Fruit fly (Drosophila melanogaster) whole organism, embryonic: ENCODE data around the gene lark.
A peak's percentile ranks its signal among the peaks of the same experiment; 100 is the strongest.

ENCODE experiments used
- Antp ChIP-seq: fragments of 200-800 bp; sonication (Bioruptor generic); optimal IDR thresholded peaks from 3 replicates; lab custom pipeline; 2016; ENCODE audit warnings: missing biosample characterization, missing genetic modification characterization
- B-H2 ChIP-seq: fragments of 200-800 bp; sonication (Bioruptor generic); optimal IDR thresholded peaks from 2 replicates; lab custom pipeline; 2018; ENCODE audit warnings: missing biosample characterization, mild to moderate bottlenecking, missing genetic modification characterization
- Bteb2 ChIP-seq: fragments of 200-800 bp; sonication (Bioruptor generic); optimal IDR thresholded peaks from 2 replicates; lab custom pipeline; 2016; ENCODE audit warnings: missing biosample characterization, missing genetic modification characterization
- CG10209 ChIP-seq: fragments of 200-800 bp; sonication (Bioruptor generic); optimal IDR thresholded peaks from 3 replicates; lab custom pipeline; 2017; ENCODE audit warnings: missing biosample characterization, mild to moderate bottlenecking, missing genetic modification characterization, missing genetic modification reagents
- CG11696 ChIP-seq: fragments of 200-800 bp; sonication (Bioruptor generic); IDR thresholded peaks from 2 replicates; pipeline ENCODE4 v1.3.6; 2022; ENCODE audit warnings: missing biosample characterization, missing genetic modification characterization
- CG12071 ChIP-seq: fragments of 200-800 bp; sonication (Bioruptor generic); optimal IDR thresholded peaks from 3 replicates; lab custom pipeline; 2018; ENCODE audit warnings: missing biosample characterization, mild to moderate bottlenecking, missing genetic modification characterization
- CG12155 ChIP-seq: fragments of 200-800 bp; sonication (Bioruptor generic); optimal IDR thresholded peaks from 3 replicates; lab custom pipeline; 2016; ENCODE audit warnings: missing biosample characterization, missing genetic modification characterization
- CG12659 ChIP-seq: fragments of 200-800 bp; sonication (Bioruptor generic); optimal IDR thresholded peaks from 3 replicates; lab custom pipeline; 2017; ENCODE audit warnings: mild to moderate bottlenecking, missing biosample characterization, missing genetic modification reagents, missing genetic modification characterization
- CG15514 ChIP-seq: fragments of 200-800 bp; sonication (Bioruptor generic); optimal IDR thresholded peaks from 3 replicates; lab custom pipeline; 2017; ENCODE audit warnings: missing biosample characterization, missing genetic modification characterization, mild to moderate bottlenecking, moderate library complexity, missing genetic modification reagents
- CG18262 ChIP-seq: fragments of 200-800 bp; optimal IDR thresholded peaks from 3 replicates; lab custom pipeline; 2019; ENCODE audit warnings: missing biosample characterization, mild to moderate bottlenecking, missing genetic modification characterization, moderate library complexity
- CG18764 ChIP-seq: fragments of 200-800 bp; sonication (Bioruptor generic); optimal IDR thresholded peaks from 3 replicates; lab custom pipeline; 2016; ENCODE audit warnings: missing biosample characterization, missing genetic modification characterization
- CG2129 ChIP-seq: fragments of 200-800 bp; sonication (Bioruptor generic); IDR thresholded peaks from 2 replicates; pipeline ENCODE4 v1.3.6; 2022; ENCODE audit warnings: missing biosample characterization, missing genetic modification characterization; ENCODE audit not compliant: partially characterized antibody
- CG2875 ChIP-seq: fragments of 200-800 bp; sonication (Bioruptor generic); optimal IDR thresholded peaks from 2 replicates; lab custom pipeline; 2017; ENCODE audit warnings: missing biosample characterization, mild to moderate bottlenecking, missing genetic modification characterization, missing genetic modification reagents
- CG30403 ChIP-seq: fragments of 200-800 bp; sonication (Bioruptor generic); optimal IDR thresholded peaks from 3 replicates; lab custom pipeline; 2016; ENCODE audit warnings: missing biosample characterization, missing genetic modification characterization
- CG32772 ChIP-seq: fragments of 200-800 bp; sonication (Bioruptor generic); IDR thresholded peaks from 2 replicates; pipeline ENCODE4 v1.3.6; 2022; ENCODE audit warnings: missing biosample characterization, missing genetic modification characterization
- CG34422 ChIP-seq: fragments of 200-800 bp; sonication (Bioruptor generic); IDR thresholded peaks from 3 replicates; pipeline ENCODE4 v1.3.6; 2022; ENCODE audit warnings: missing biosample characterization, missing genetic modification characterization
- CG3995 ChIP-seq: fragments of 200-800 bp; sonication (Bioruptor generic); optimal IDR thresholded peaks from 3 replicates; lab custom pipeline; 2016; ENCODE audit warnings: missing biosample characterization, missing genetic modification characterization
- CG4617 ChIP-seq: fragments of 200-800 bp; sonication (Bioruptor generic); optimal IDR thresholded peaks from 3 replicates; lab custom pipeline; 2016; ENCODE audit warnings: missing biosample characterization, missing genetic modification characterization, borderline replicate concordance
- CG8089 ChIP-seq: fragments of 200-800 bp; sonication (Bioruptor generic); optimal IDR thresholded peaks from 3 replicates; lab custom pipeline; 2016; ENCODE audit warnings: missing biosample characterization, missing genetic modification characterization
- CG9817 ChIP-seq: fragments of 200-800 bp; sonication (Bioruptor generic); optimal IDR thresholded peaks from 2 replicates; lab custom pipeline; 2018; ENCODE audit warnings: missing biosample characterization, mild to moderate bottlenecking, missing genetic modification characterization, moderate library complexity
- Elba2 ChIP-seq: fragments of 200-800 bp; sonication (Bioruptor generic); optimal IDR thresholded peaks from 3 replicates; lab custom pipeline; 2016; ENCODE audit warnings: missing biosample characterization, missing genetic modification characterization
- Ets97D ChIP-seq: fragments of 200-800 bp; sonication (Bioruptor generic); optimal IDR thresholded peaks from 3 replicates; lab custom pipeline; 2016; ENCODE audit warnings: missing biosample characterization, missing genetic modification characterization
- Fer1 ChIP-seq: fragments of 200-800 bp; sonication (Bioruptor generic); optimal IDR thresholded peaks from 2 replicates; lab custom pipeline; 2017; ENCODE audit warnings: missing biosample characterization, mild to moderate bottlenecking, missing genetic modification characterization
- Gsc ChIP-seq: fragments of 200-800 bp; sonication (Bioruptor generic); IDR thresholded peaks from 2 replicates; pipeline ENCODE4 v1.3.6; 2022; ENCODE audit warnings: missing biosample characterization, missing genetic modification characterization
- H15 ChIP-seq: fragments of 200-800 bp; sonication (Bioruptor generic); IDR thresholded peaks from 3 replicates; pipeline ENCODE4 v1.3.6; 2022; ENCODE audit warnings: missing biosample characterization, missing genetic modification characterization
- Hey ChIP-seq: fragments of 200-800 bp; sonication (Bioruptor generic); optimal IDR thresholded peaks from 3 replicates; lab custom pipeline; 2018; ENCODE audit warnings: missing biosample characterization, mild to moderate bottlenecking, missing genetic modification characterization
- Max ChIP-seq: fragments of 200-800 bp; sonication (Bioruptor generic); optimal IDR thresholded peaks from 2 replicates; lab custom pipeline; 2016; ENCODE audit warnings: missing biosample characterization, mild to moderate bottlenecking, missing genetic modification characterization
- Mrtf ChIP-seq: fragments of 200-800 bp; sonication (Bioruptor generic); IDR thresholded peaks from 3 replicates; pipeline ENCODE4 v1.3.6; 2022; ENCODE audit warnings: missing biosample characterization, missing genetic modification characterization
- Myb ChIP-seq: fragments of 200-800 bp; sonication (Bioruptor generic); optimal IDR thresholded peaks from 2 replicates; lab custom pipeline; 2016; ENCODE audit warnings: missing biosample characterization, missing genetic modification characterization
- Nf-YB ChIP-seq: fragments of 200-800 bp; sonication (Bioruptor generic); optimal IDR thresholded peaks from 3 replicates; lab custom pipeline; 2019; ENCODE audit warnings: missing biosample characterization, mild to moderate bottlenecking, missing genetic modification characterization, moderate library complexity
- Ravus ChIP-seq: fragments of 200-800 bp; sonication (Bioruptor generic); IDR thresholded peaks from 2 replicates; pipeline ENCODE4 v1.3.6; 2022; ENCODE audit warnings: missing biosample characterization, missing genetic modification characterization
- Trl ChIP-seq, 3 experiments: fragments of >200 bp in 2 of 3; fragments of 200-800 bp in 1 of 3; sonication (Bioruptor generic) in 1 of 3; optimal IDR thresholded peaks; 2 replicates in 1 of 3; 3 replicates in 2 of 3; lab custom pipeline; 2016 to 2017; ENCODE audit warnings: missing biosample characterization in 1 of 3, missing genetic modification characterization in 1 of 3
- ase ChIP-seq: fragments of 200-800 bp; sonication (Bioruptor generic); IDR thresholded peaks from 3 replicates; pipeline ENCODE4 v1.3.6; 2022; ENCODE audit warnings: missing biosample characterization, missing genetic modification characterization
- ash1 ChIP-seq: fragments of 200-800 bp; sonication (Bioruptor generic); optimal IDR thresholded peaks from 2 replicates; lab custom pipeline; 2018; ENCODE audit warnings: missing biosample characterization, mild to moderate bottlenecking, missing genetic modification characterization
- az2 ChIP-seq: fragments of 200-800 bp; sonication (Bioruptor generic); optimal IDR thresholded peaks from 3 replicates; lab custom pipeline; 2016; ENCODE audit warnings: missing biosample characterization, missing genetic modification characterization
- bab2 ChIP-seq: fragments of 200-800 bp; sonication (Bioruptor generic); optimal IDR thresholded peaks from 2 replicates; lab custom pipeline; 2016; ENCODE audit warnings: missing biosample characterization, missing genetic modification characterization
- bcd ChIP-seq: fragments of 200-800 bp; sonication (Bioruptor generic); optimal IDR thresholded peaks from 2 replicates; lab custom pipeline; 2017; ENCODE audit warnings: missing biosample characterization, mild to moderate bottlenecking, missing genetic modification characterization
- cato ChIP-seq: fragments of 200-800 bp; sonication (Bioruptor generic); optimal IDR thresholded peaks from 2 replicates; lab custom pipeline; 2016; ENCODE audit warnings: missing biosample characterization, missing genetic modification characterization, borderline replicate concordance
- crp ChIP-seq, 2 experiments: fragments of 200-800 bp; sonication (Bioruptor generic); optimal IDR thresholded peaks; 2 replicates in 1 of 2; 3 replicates in 1 of 2; lab custom pipeline; 2017; ENCODE audit warnings: missing biosample characterization in 2 of 2, missing genetic modification characterization in 2 of 2, mild to moderate bottlenecking in 1 of 2, moderate library complexity in 1 of 2
- emc ChIP-seq: fragments of 200-800 bp; sonication (Bioruptor generic); optimal IDR thresholded peaks from 2 replicates; lab custom pipeline; 2016; ENCODE audit warnings: missing biosample characterization, missing genetic modification characterization
- fu2 ChIP-seq: fragments of 200-800 bp; sonication (Bioruptor generic); optimal IDR thresholded peaks from 2 replicates; lab custom pipeline; 2016; ENCODE audit warnings: missing biosample characterization, missing genetic modification characterization
- jing ChIP-seq: fragments of 200-800 bp; sonication (Bioruptor generic); optimal IDR thresholded peaks from 2 replicates; lab custom pipeline; 2018; ENCODE audit warnings: missing biosample characterization, mild to moderate bottlenecking, missing genetic modification characterization
- knrl ChIP-seq: fragments of 200-800 bp; sonication (Bioruptor generic); IDR thresholded peaks from 3 replicates; pipeline ENCODE4 v1.3.6; 2022; ENCODE audit warnings: missing biosample characterization, missing genetic modification characterization; ENCODE audit not compliant: partially characterized antibody
- lbe ChIP-seq: fragments of 200-800 bp; sonication (Bioruptor generic); optimal IDR thresholded peaks from 2 replicates; lab custom pipeline; 2016; ENCODE audit warnings: missing biosample characterization, mild to moderate bottlenecking, missing genetic modification characterization
- nerfin-2 ChIP-seq: fragments of 200-800 bp; sonication (Bioruptor generic); IDR thresholded peaks from 2 replicates; pipeline ENCODE4 v1.3.6; 2022; ENCODE audit warnings: missing biosample characterization, missing genetic modification characterization; ENCODE audit not compliant: partially characterized antibody
- sc ChIP-seq, 3 experiments: fragments of >200 bp in 2 of 3; fragments of 200-800 bp in 1 of 3; sonication (Bioruptor generic) in 1 of 3; optimal IDR thresholded peaks; 2 replicates in 2 of 3; 3 replicates in 1 of 3; lab custom pipeline; 2017; ENCODE audit warnings: mild to moderate bottlenecking in 1 of 3, missing biosample characterization in 1 of 3, missing genetic modification characterization in 1 of 3, missing genetic modification reagents in 1 of 3
- sr ChIP-seq: fragments of 200-800 bp; sonication (Bioruptor generic); IDR thresholded peaks from 3 replicates; pipeline ENCODE4 v1.3.6; 2022; ENCODE audit warnings: missing biosample characterization, missing genetic modification characterization
- tap ChIP-seq: fragments of 200-800 bp; optimal IDR thresholded peaks from 3 replicates; lab custom pipeline; 2019; ENCODE audit warnings: missing biosample characterization, mild to moderate bottlenecking, missing genetic modification characterization, moderate library complexity
- ttk ChIP-seq: fragments of 200-800 bp; sonication (Bioruptor generic); IDR thresholded peaks from 2 replicates; pipeline ENCODE4 v2.1.2; 2022; ENCODE audit warnings: missing biosample characterization, missing genetic modification characterization

The lark gene

DNA sequence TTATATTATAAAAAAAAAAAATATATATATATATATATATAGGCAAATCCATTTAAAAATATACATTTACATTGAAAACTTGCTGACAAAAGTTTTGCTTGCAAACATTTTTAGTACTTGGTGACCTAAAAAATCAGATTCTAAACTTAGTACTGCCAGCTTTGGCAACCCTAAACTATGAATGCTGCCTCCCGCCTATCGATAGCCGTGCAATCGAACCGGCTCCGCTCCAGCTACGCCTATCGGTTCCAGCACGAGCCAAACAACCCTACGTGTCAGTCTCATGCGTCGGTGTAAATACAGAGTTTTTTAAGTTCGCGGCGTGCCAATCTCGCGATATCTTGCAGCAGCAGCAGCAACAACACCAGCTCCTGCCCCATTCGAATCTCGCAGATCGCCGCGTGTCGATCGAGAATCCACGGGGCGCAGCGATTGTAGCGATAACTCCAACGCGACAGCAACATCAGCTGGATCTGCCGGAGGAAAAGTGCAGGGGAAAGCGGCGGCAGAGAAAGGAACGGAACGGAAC, 21.3 kb downstream of the lark start, which contains the start of gene Sec63 (continued):
- TF ChIP-seq B-H2 (peak; percentile 43), sc (optimal IDR thresholded peaks at IDR 0.05; lab: Kevin White, UChicago) (no peak), sc (GFP tag; optimal IDR thresholded peaks at IDR 0.05; lab: Kevin White, UChicago) (peak; percentile 4), CG2875 (GFP tag; lab: Kevin White, UChicago) (no peak), ttk (0 out of 2 replicates have a peak, but pooled peaks have one; percentile 29), CG2129 (GFP tag; lab: Robert Waterston, UW) (peak; percentile 69), H15 (peak; percentile 63; the same call in 2 of the 3 replicates), Gsc (no peak), jing (GFP tag; lab: Kevin White, UChicago) (no peak), CG4617 (GFP tag; lab: Kevin White, UChicago) (peak; percentile 43), Fer1 (GFP tag; lab: Kevin White, UChicago) (peak; percentile 4), CG12155 (GFP tag; lab: Kevin White, UChicago) (peak; percentile 91), CG12071 (GFP tag; lab: Kevin White, UChicago) (no peak), CG8089 (no peak), Trl (optimal IDR thresholded peaks at IDR 0.05; lab: Kevin White, UChicago) (no peak), Trl (GFP tag; optimal IDR thresholded peaks at IDR 0.05; lab: Kevin White, UChicago) (no peak), ash1 (GFP tag; lab: Kevin White, UChicago) (no peak), CG18262 (tag; lab: Kevin White, UChicago) (peak; percentile 26), emc (GFP tag; lab: Kevin White, UChicago) (no peak), sr (GFP tag; lab: Robert Waterston, UW) (no peak), Max (GFP tag; lab: Kevin White, UChicago) (peak; percentile 58), CG12659 (GFP tag; lab: Kevin White, UChicago) (peak; percentile 76), Bteb2 (no peak), az2 (peak; percentile 47), Nf-YB (GFP tag; lab: Kevin White, UChicago) (no peak), tap (no peak), Mrtf (GFP tag; lab: Robert Waterston, UW) (no peak), CG32772 (GFP tag; lab: Robert Waterston, UW) (peak; percentile 4; the same call in 1 of the 2 replicates), CG9817 (peak; percentile 54), ase (GFP tag; lab: Robert Waterston, UW) (peak; percentile 42; the same call in 1 of the 3 replicates), bcd (GFP tag; lab: Kevin White, UChicago) (peak; percentile 33), CG34422 (GFP tag; lab: Robert Waterston, UW) (peak; percentile 85), cato (GFP tag; lab: Kevin White, UChicago) (peak; percentile 36), fu2 (GFP tag; lab: Kevin White, UChicago) (no peak), Elba2 (GFP tag; lab: Kevin White, UChicago) (no peak), CG11696 (GFP tag; lab: Robert Waterston, UW) (no peak), Antp (GFP tag; lab: Kevin White, UChicago) (peak; percentile 35), Hey (tag; lab: Kevin White, UChicago) (no peak), Myb (peak; percentile 1), Ravus (0 out of 2 replicates have a peak, but pooled peaks have one; percentile 9), Ets97D (GFP tag; lab: Kevin White, UChicago) (no peak), knrl (peak; percentile 91), nerfin-2 (peak; percentile 85), CG15514 (peak; percentile 100), bab2 (GFP tag; lab: Kevin White, UChicago) (no peak), lbe (no peak), CG30403 (peak; percentile 46), CG18764 (GFP tag; lab: Kevin White, UChicago) (no peak), crp (GFP tag; optimal IDR thresholded peaks at IDR 0.05; lab: Kevin White, UChicago) (peak in 1 of 2 experiments; percentile 74), CG3995 (GFP tag; lab: Kevin White, UChicago) (peak; percentile 27), CG10209 (GFP tag; lab: Kevin White, UChicago) (peak; percentile 62)
